Worm (Caenorhabditis elegans) whole organism, young adult: ENCODE data around the gene Y45F10C.2.
"Not testable (repeated sequence)": the region's sequence is repeated elsewhere in the genome, so short reads cannot be mapped to it uniquely, and the experiment has no call there.

Source experiments
- B0261.1 ChIP-seq: sonication (generic microtip); optimal IDR thresholded peaks from 2 replicates; lab custom pipeline; 2016; ENCODE audit warnings: mild to moderate bottlenecking, missing genetic modification characterization, moderate library complexity, missing compliant biosample characterization
- F22D6.2 ChIP-seq: sonication (generic microtip); optimal IDR thresholded peaks from 2 replicates; lab custom pipeline; 2016; ENCODE audit warnings: mild to moderate bottlenecking, missing genetic modification characterization, missing compliant biosample characterization
- F37B4.10 ChIP-seq: fragments of 200-800 bp; sonication (Bioruptor generic); IDR thresholded peaks from 2 replicates; pipeline ENCODE4 v1.3.6; 2022; ENCODE audit warnings: missing genetic modification characterization, missing compliant biosample characterization
- F52B5.7 ChIP-seq: sonication (generic microtip); optimal IDR thresholded peaks from 2 replicates; lab custom pipeline; 2016; ENCODE audit warnings: mild to moderate bottlenecking, missing genetic modification characterization, missing compliant biosample characterization
- Y79H2A.3 ChIP-seq: fragments of 200-800 bp; sonication (Bioruptor generic); conservative IDR thresholded peaks from 2 replicates; pipeline ENCODE4 v1.3.6; 2022; ENCODE audit warnings: missing genetic modification reagents, missing genetic modification characterization, missing compliant biosample characterization
- aptf-2 ChIP-seq: fragments of 200-800 bp; sonication (Bioruptor generic); conservative IDR thresholded peaks from 2 replicates; pipeline ENCODE4 v1.3.6; 2022; ENCODE audit warnings: missing genetic modification reagents, missing genetic modification characterization, missing compliant biosample characterization
- aptf-3 ChIP-seq: fragments of 200-800 bp; sonication (Bioruptor generic); IDR thresholded peaks from 2 replicates; pipeline ENCODE4 v1.3.6; 2022; ENCODE audit warnings: missing genetic modification characterization, missing compliant biosample characterization
- attf-6 ChIP-seq: fragments of 200-800 bp; sonication (Bioruptor generic); IDR thresholded peaks from 2 replicates; pipeline ENCODE4 v1.3.6; 2022; ENCODE audit warnings: missing genetic modification reagents, missing genetic modification characterization, missing compliant biosample characterization
- ccch-3 ChIP-seq: fragments of 200-800 bp; sonication (Bioruptor generic); optimal IDR thresholded peaks from 2 replicates; lab custom pipeline; 2018; ENCODE audit warnings: mild to moderate bottlenecking, missing genetic modification characterization, missing compliant biosample characterization
- cebp-2 ChIP-seq: fragments of 200-800 bp; sonication (Bioruptor generic); IDR thresholded peaks from 2 replicates; pipeline ENCODE4 v1.3.6; 2022; ENCODE audit warnings: missing genetic modification characterization, missing compliant biosample characterization
- him-1 ChIP-seq: sonication (generic microtip); optimal IDR thresholded peaks from 2 replicates; lab custom pipeline; 2016; ENCODE audit warnings: missing genotype, missing genetic modification reagents, missing genetic modification characterization, missing compliant biosample characterization
- hmg-1.2 ChIP-seq: fragments of 200-800 bp; sonication (Bioruptor generic); IDR thresholded peaks from 2 replicates; pipeline ENCODE4 v1.3.6; 2022; ENCODE audit warnings: missing genetic modification reagents, missing genetic modification characterization, missing compliant biosample characterization
- hmg-20 ChIP-seq: fragments of 200-800 bp; sonication (Bioruptor generic); IDR thresholded peaks from 2 replicates; pipeline ENCODE4 v1.3.6; 2022; ENCODE audit warnings: missing genetic modification reagents, missing genetic modification characterization, missing compliant biosample characterization
- let-526 ChIP-seq: fragments of 200-800 bp; sonication (Bioruptor generic); IDR thresholded peaks from 2 replicates; pipeline ENCODE4 v1.3.6; 2022; ENCODE audit warnings: missing genetic modification reagents, missing genetic modification characterization, missing compliant biosample characterization
- lin-40 ChIP-seq: sonication (generic microtip); optimal IDR thresholded peaks from 2 replicates; lab custom pipeline; 2016; ENCODE audit warnings: missing genetic modification characterization, mild to moderate bottlenecking, missing compliant biosample characterization, missing genotype, missing genetic modification reagents
- madf-6 ChIP-seq: fragments of 200-800 bp; sonication (Bioruptor generic); IDR thresholded peaks from 2 replicates; pipeline ENCODE4 v1.3.6; 2022; ENCODE audit warnings: missing genetic modification reagents, missing genetic modification characterization, missing compliant biosample characterization
- mcd-1 ChIP-seq: fragments of 200-800 bp; sonication (Bioruptor generic); IDR thresholded peaks from 2 replicates; pipeline ENCODE4 v1.3.6; 2022; ENCODE audit warnings: missing genetic modification reagents, missing genetic modification characterization, missing compliant biosample characterization
- mes-4 ChIP-seq: sonication (generic microtip); optimal IDR thresholded peaks from 2 replicates; lab custom pipeline; 2016; ENCODE audit warnings: missing genotype, missing genetic modification characterization, missing compliant biosample characterization
- mxl-1 ChIP-seq: sonication (generic microtip); optimal IDR thresholded peaks from 2 replicates; lab custom pipeline; 2016; ENCODE audit warnings: missing genetic modification characterization, missing compliant biosample characterization
- nhr-179 ChIP-seq: sonication (generic microtip); optimal IDR thresholded peaks from 2 replicates; lab custom pipeline; 2016; ENCODE audit warnings: mild to moderate bottlenecking, missing genetic modification characterization, missing compliant biosample characterization
- pbrm-1 ChIP-seq: fragments of 200-800 bp; sonication (Bioruptor generic); IDR thresholded peaks from 2 replicates; pipeline ENCODE4 v1.3.6; 2022; ENCODE audit warnings: missing genetic modification reagents, missing genetic modification characterization, missing compliant biosample characterization
- repo-1 ChIP-seq: sonication (generic microtip); optimal IDR thresholded peaks from 2 replicates; lab custom pipeline; 2017; ENCODE audit warnings: mild to moderate bottlenecking, missing genetic modification characterization, missing compliant biosample characterization
- rpc-1 ChIP-seq, 2 experiments: fragments of 150-350 bp in 1 of 2; sonication (generic microtip) in 1 of 2; optimal IDR thresholded peaks; 2 replicates each; lab custom pipeline; 2014 to 2018; ENCODE audit warnings: missing biosample characterization in 1 of 2, missing genetic modification characterization in 1 of 2, missing genetic modification reagents in 1 of 2, missing genotype in 1 of 2
- snpc-1.1 ChIP-seq: sonication (generic microtip); optimal IDR thresholded peaks from 2 replicates; lab custom pipeline; 2017; ENCODE audit warnings: missing genetic modification characterization, mild to moderate bottlenecking, missing compliant biosample characterization, antibody characterized with exemption, moderate library complexity, missing genotype, missing genetic modification reagents; ENCODE audit not compliant: insufficient read depth
- snpc-4 ChIP-seq, 5 experiments: fragments of 150-350 bp in 1 of 5; sonication (generic microtip) in 4 of 5; optimal IDR thresholded peaks; 2 replicates each; lab custom pipeline; 2014 to 2018; ENCODE audit warnings: missing genetic modification characterization in 5 of 5, missing biosample characterization in 3 of 5, antibody characterized with exemption in 2 of 5, mild to moderate bottlenecking in 2 of 5, missing compliant biosample characterization in 2 of 5, missing genotype in 2 of 5, moderate library complexity in 2 of 5, missing genetic modification reagents in 1 of 5
- tlf-1 ChIP-seq: fragments of 200-800 bp; sonication (Bioruptor generic); optimal IDR thresholded peaks from 2 replicates; lab custom pipeline; 2018; ENCODE audit warnings: mild to moderate bottlenecking, missing genetic modification characterization, missing compliant biosample characterization
- unc-130 ChIP-seq: sonication (generic microtip); optimal IDR thresholded peaks from 2 replicates; lab custom pipeline; 2016; ENCODE audit warnings: missing genetic modification reagents, missing genetic modification characterization, missing compliant biosample characterization
- ztf-26 ChIP-seq: sonication (generic microtip); optimal IDR thresholded peaks from 2 replicates; lab custom pipeline; 2017; ENCODE audit warnings: missing genetic modification characterization, missing compliant biosample characterization
- ztf-3 ChIP-seq: fragments of 200-800 bp; sonication (Bioruptor generic); optimal IDR thresholded peaks from 2 replicates; lab custom pipeline; 2018; ENCODE audit warnings: mild to moderate bottlenecking, missing genetic modification characterization, missing compliant biosample characterization

Y45F10C.2 gene

DNA sequence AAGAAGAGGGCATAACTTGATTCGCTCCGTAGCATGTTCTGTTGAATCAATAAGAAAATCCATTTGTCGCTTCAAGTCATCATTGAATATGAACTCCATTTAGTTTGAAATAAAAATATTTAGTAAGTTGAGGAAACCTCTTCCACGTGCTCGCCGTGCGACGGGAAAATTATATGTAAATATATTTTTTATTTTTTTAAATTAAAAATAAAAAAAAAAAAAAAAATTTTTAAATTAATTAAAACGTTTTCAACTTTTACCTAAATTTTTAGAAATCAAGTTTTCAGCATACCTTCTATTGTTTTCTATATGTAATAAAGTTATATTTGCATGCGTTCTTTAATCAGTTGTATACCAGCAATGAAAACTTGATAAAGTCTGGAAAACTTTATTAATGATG lies 3.0 kb downstream of the Y45F10C.2 start, which contains the start of gene Y45F10C.1:
Y45F10C.1 (minus strand) TSS at position 101 of the 400 bp plus-strand sequence.
- not testable (repeated sequence) for TF ChIP-seq unc-130 (GFP tag; lab: Kevin White, UChicago); mes-4 (tag; lab: Kevin White, UChicago); snpc-1.1

ce11 chrIV:13658142-13658541 lies 4.3 kb downstream of the Y45F10C.2 start:
- TF ChIP-seq cebp-2 = 0 out of 2 replicates have a peak, but pooled peaks have one; percentile 69
- not testable (repeated sequence) for TF ChIP-seq snpc-4 (GFP tag; optimal IDR thresholded peaks at IDR 0.05; lab: Kevin White, UChicago)
- peak in 2 of 4 experiments; percentile 17 to 87 for TF ChIP-seq snpc-4 (tag; optimal IDR thresholded peaks at IDR 0.05; lab: Kevin White, UChicago)
- peak; percentile 41; the same call in 1 of the 2 replicates for TF ChIP-seq madf-6 (GFP tag; lab: Robert Waterston, UW)
- TF ChIP-seq attf-6 (GFP tag; lab: Robert Waterston, UW) = peak; percentile 94
- peak; percentile 78 for TF ChIP-seq pbrm-1 (GFP tag; lab: Robert Waterston, UW)
- TF ChIP-seq mcd-1 (GFP tag; lab: Robert Waterston, UW) = peak; percentile 61
- TF ChIP-seq hmg-1.2 (GFP tag; lab: Robert Waterston, UW) = peak; percentile 67

- TF ChIP-seq B0261.1 (tag; lab: Kevin White, UChicago); tlf-1; mcd-1 (GFP tag; lab: Robert Waterston, UW): not testable (repeated sequence)
These were observed 10.4 kb downstream of the Y45F10C.2 start, which contains the start of gene Y45F10C.6 for ce11 chrIV:13652023-13652422. TSS of gene Y45F10C.6 (plus strand) at chrIV:13652323.

DNA sequence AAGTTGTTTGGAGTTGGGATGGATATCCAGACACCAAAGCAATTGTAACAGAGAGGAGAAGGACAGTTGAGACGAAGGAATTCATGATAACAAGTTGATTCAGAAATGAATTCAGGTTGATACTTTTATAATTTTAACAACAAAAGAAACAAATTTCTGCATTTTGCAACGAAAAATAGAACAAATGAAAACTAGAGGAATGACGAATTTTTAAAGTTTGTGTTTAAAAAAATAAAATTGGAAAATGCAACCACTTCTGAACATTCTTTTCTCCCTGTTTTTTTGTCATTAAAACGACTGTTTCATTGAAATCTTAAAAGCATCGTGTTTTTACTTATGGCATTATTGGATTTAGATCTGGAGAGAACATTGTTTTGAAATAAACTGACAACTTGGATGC lies 11.1 kb downstream of the Y45F10C.2 start, which contains the start of gene C08F11.12:
C08F11.12 (minus strand) TSS at position 101 of the 400 bp plus-strand sequence.
- not testable (repeated sequence) for TF ChIP-seq ccch-3; lin-40 (tag; lab: Kevin White, UChicago); ztf-3 (GFP tag; lab: Kevin White, UChicago)

DNA sequence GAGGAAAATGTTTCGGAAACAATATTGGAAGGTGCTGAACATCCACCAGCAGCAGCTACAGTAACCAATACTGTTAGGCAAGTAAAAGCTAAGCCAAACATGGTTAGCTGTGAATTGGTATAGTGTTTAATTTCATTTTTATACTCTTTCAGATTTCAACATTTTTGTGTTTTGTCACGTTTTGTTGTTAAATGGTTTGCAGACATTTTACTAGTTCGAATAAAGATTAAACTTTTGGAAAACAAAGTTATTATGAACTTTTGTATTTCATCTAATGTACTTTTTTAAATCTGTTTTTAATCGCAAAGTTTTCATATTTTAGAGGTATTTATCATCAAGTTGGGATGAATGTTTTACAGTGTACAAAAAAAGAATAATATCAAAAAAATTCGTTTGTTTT lies 12.2 kb downstream of the Y45F10C.2 start, which contains the start of gene C08F11.17:
C08F11.17 (minus strand) TSS at position 101 of the 400 bp plus-strand sequence.
- TF ChIP-seq hmg-20 (GFP tag; lab: Robert Waterston, UW) (no peak), repo-1 (no peak), F52B5.7 (tag; lab: Kevin White, UChicago) (no peak), pbrm-1 (GFP tag; lab: Robert Waterston, UW) (no peak), ztf-26 (tag; lab: Kevin White, UChicago) (no peak), rpc-1 (optimal IDR thresholded peaks at IDR 0.05; lab: Kevin White, UChicago) (no peak), rpc-1 (tag; optimal IDR thresholded peaks at IDR 0.05; lab: Kevin White, UChicago) (no peak), him-1 (tag; lab: Kevin White, UChicago) (no peak), aptf-3 (GFP tag; lab: Robert Waterston, UW) (no peak)

- TF ChIP-seq Y79H2A.3 (GFP tag; lab: Robert Waterston, UW) (no peak), F22D6.2 (tag; lab: Kevin White, UChicago) (no peak), attf-6 (GFP tag; lab: Robert Waterston, UW) (no peak), mxl-1 (no peak), nhr-179 (no peak)
These were observed 13.3 kb downstream of the Y45F10C.2 start, which contains the start of gene C08F11.10 for ce11 chrIV:13649126-13649525. TSS of gene C08F11.10 (minus strand) at chrIV:13649226.

DNA sequence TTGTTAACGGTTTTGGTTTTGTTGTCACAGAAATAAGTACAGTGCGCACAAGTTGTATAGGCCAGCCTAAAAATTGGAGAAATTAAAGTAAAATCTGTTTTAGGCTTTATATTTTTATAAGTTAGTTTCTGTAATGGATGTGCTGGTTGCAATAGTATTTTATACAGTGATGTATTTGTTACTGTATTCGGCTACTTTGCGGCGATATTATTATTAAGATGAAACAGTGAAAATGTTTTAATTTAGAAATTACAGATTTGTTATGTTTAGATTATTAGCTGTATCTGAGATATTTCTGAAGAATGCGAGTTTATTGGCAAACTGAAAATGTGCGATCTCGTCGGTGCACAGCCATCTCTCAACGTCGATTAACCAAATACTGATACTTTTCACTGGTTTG lies 14.9 kb downstream of the Y45F10C.2 start, which contains the start of gene ule-4:
ule-4 (minus strand) TSS at position 101 of the 400 bp plus-strand sequence.
- TF ChIP-seq snpc-1.1 = no peak
- TF ChIP-seq mxl-1 = no peak
- no peak for TF ChIP-seq hmg-20 (GFP tag; lab: Robert Waterston, UW)
- no peak for TF ChIP-seq aptf-2
- TF ChIP-seq F37B4.10 (GFP tag; lab: Robert Waterston, UW) = no peak
- no peak for TF ChIP-seq let-526
- no peak for TF ChIP-seq F52B5.7 (tag; lab: Kevin White, UChicago)
- TF ChIP-seq, all 124 proteins: peak for 0
